Fruit fly (Drosophila melanogaster): Measurements from ENCODE around the gene lz.
A peak's percentile ranks its signal among the peaks of the same experiment; 100 is the strongest.

DNA sequence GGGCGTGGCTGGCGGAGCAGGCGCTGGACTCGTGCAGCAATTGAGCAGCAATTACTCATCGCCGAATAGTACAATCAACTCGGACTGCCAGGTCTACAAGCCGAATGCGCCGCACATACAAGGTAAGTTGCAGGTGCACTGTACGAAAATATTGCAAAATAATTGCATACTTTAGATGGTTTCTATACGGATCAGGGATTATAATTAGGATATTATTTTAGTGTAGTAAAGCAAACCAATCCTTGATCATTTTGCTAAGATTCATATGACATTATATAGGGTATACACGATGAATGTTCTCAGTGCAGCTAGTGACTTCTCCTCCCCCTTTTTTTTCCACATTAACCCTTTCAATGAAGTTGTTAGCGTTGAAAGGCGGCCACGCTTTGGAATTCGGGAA, 11.1 kb downstream of the lz start:
- TF ChIP-seq CG34367 (tag; optimal IDR thresholded peaks at IDR 0.05) = no peak
- no peak for TF ChIP-seq CG9948 (tag; optimal IDR thresholded peaks at IDR 0.05)
- no peak for TF ChIP-seq CG10348 (GFP tag; IDR thresholded peaks at IDR 0.05)
- peak; percentile 35 for TF ChIP-seq CG8159 (tag; optimal IDR thresholded peaks at IDR 0.05)
- TF ChIP-seq CG8301 (tag; optimal IDR thresholded peaks at IDR 0.05) = no peak
- peak; percentile 6 for TF ChIP-seq CG17806 (tag; optimal IDR thresholded peaks at IDR 0.05)
- no peak for TF ChIP-seq gl (tag; optimal IDR thresholded peaks at IDR 0.05)
- no peak for TF ChIP-seq EcR (GFP tag; optimal IDR thresholded peaks at IDR 0.05)
- TF ChIP-seq CG4496 (GFP tag; IDR thresholded peaks at IDR 0.05) = no peak
- no peak for TF ChIP-seq Snoo (tag; optimal IDR thresholded peaks at IDR 0.05)
- TF ChIP-seq D1 (tag; optimal IDR thresholded peaks at IDR 0.05) = no peak
- no peak for TF ChIP-seq Pif1B (GFP tag; optimal IDR thresholded peaks at IDR 0.05)
- TF ChIP-seq CG32121 (GFP tag; IDR thresholded peaks at IDR 0.05) = no peak

Measured in whole organism, pupa.